Worm (Caenorhabditis elegans) whole organism, L1 larva: ENCODE data around the gene R12B2.13.

Source experiments
- C04F5.9 ChIP-seq: sonication (generic microtip); optimal IDR thresholded peaks from 2 replicates; lab custom pipeline; 2016; ENCODE audit warnings: missing genetic modification characterization, missing compliant biosample characterization
- C16A3.4 ChIP-seq: fragments of 150-350 bp; optimal IDR thresholded peaks from 2 replicates; lab custom pipeline; 2014; ENCODE audit warnings: missing biosample characterization, missing genetic modification characterization
- C34B4.2 ChIP-seq: sonication (generic microtip); optimal IDR thresholded peaks from 2 replicates; lab custom pipeline; 2017; ENCODE audit warnings: mild to moderate bottlenecking, missing genetic modification characterization, missing compliant biosample characterization
- F16B12.6 ChIP-seq: fragments of 150-350 bp; optimal IDR thresholded peaks from 2 replicates; lab custom pipeline; 2014; ENCODE audit warnings: missing biosample characterization, missing genetic modification characterization
- Y116A8C.19 ChIP-seq: sonication (generic microtip); optimal IDR thresholded peaks from 2 replicates; lab custom pipeline; 2016; ENCODE audit warnings: missing compliant biosample characterization, missing genetic modification characterization, borderline replicate concordance
- ama-1 ChIP-seq: fragments of 150-350 bp; optimal IDR thresholded peaks from 2 replicates; lab custom pipeline; 2014
- ceh-63 ChIP-seq: fragments of 200-800 bp; sonication (Bioruptor generic); optimal IDR thresholded peaks from 2 replicates; lab custom pipeline; 2018; ENCODE audit warnings: mild to moderate bottlenecking, missing genetic modification characterization, missing compliant biosample characterization
- ceh-8 ChIP-seq: fragments of 200-800 bp; sonication (Bioruptor generic); optimal IDR thresholded peaks from 2 replicates; lab custom pipeline; 2018; ENCODE audit warnings: mild to moderate bottlenecking, missing genetic modification characterization, moderate library complexity, missing compliant biosample characterization
- ceh-88 ChIP-seq: fragments of 200-800 bp; sonication (Bioruptor generic); IDR thresholded peaks from 2 replicates; pipeline ENCODE4 v1.3.6; 2022; ENCODE audit warnings: missing genetic modification characterization, missing compliant biosample characterization
- ceh-90 ChIP-seq: sonication (generic microtip); optimal IDR thresholded peaks from 2 replicates; lab custom pipeline; 2016; ENCODE audit warnings: missing genetic modification characterization, missing compliant biosample characterization
- dsc-1 ChIP-seq: sonication (generic microtip); optimal IDR thresholded peaks from 2 replicates; lab custom pipeline; 2016; ENCODE audit warnings: mild to moderate bottlenecking, missing genetic modification characterization, missing compliant biosample characterization
- efl-1 ChIP-seq, 4 experiments: fragments of 150-350 bp; optimal IDR thresholded peaks in 3 of 4; peaks in 1 of 4; 1 replicate in 1 of 4; 2 replicates in 3 of 4; lab custom pipeline; 2014; ENCODE audit warnings: missing biosample characterization in 2 of 4, missing genetic modification characterization in 2 of 4, missing genetic modification reagents in 2 of 4
- egl-13 ChIP-seq: sonication (generic microtip); optimal IDR thresholded peaks from 2 replicates; lab custom pipeline; 2016; ENCODE audit warnings: missing genotype, missing genetic modification reagents, missing genetic modification characterization, missing compliant biosample characterization
- elt-2 ChIP-seq: sonication (generic microtip); optimal IDR thresholded peaks from 2 replicates; lab custom pipeline; 2016; ENCODE audit warnings: missing genetic modification characterization, mild to moderate bottlenecking, inconsistent platforms, missing compliant biosample characterization, missing genetic modification reagents
- ets-5 ChIP-seq: fragments of 200-800 bp; sonication (Bioruptor generic); IDR thresholded peaks from 2 replicates; pipeline ENCODE4 v1.3.6; 2022; ENCODE audit warnings: missing genetic modification characterization, missing compliant biosample characterization
- fkh-4 ChIP-seq: sonication (generic microtip); optimal IDR thresholded peaks from 2 replicates; lab custom pipeline; 2016; ENCODE audit warnings: missing compliant biosample characterization, missing genetic modification characterization, borderline replicate concordance
- hpl-2 ChIP-seq: fragments of 150-350 bp; optimal IDR thresholded peaks from 2 replicates; lab custom pipeline; 2014; ENCODE audit warnings: missing biosample characterization, missing genetic modification reagents, missing genetic modification characterization
- jun-1 ChIP-seq: fragments of 150-350 bp; optimal IDR thresholded peaks from 2 replicates; lab custom pipeline; 2014; ENCODE audit warnings: missing biosample characterization, missing genetic modification reagents, missing genetic modification characterization
- lin-14 ChIP-seq: fragments of 200-800 bp; sonication (Bioruptor generic); optimal IDR thresholded peaks from 2 replicates; lab custom pipeline; 2018; ENCODE audit warnings: mild to moderate bottlenecking, missing genetic modification characterization, moderate library complexity, missing compliant biosample characterization
- lin-15B ChIP-seq: fragments of 150-350 bp; sonication (generic microtip); optimal IDR thresholded peaks from 3 replicates; lab custom pipeline; 2014; ENCODE audit warnings: missing biosample characterization, missing genetic modification characterization
- lin-35 ChIP-seq, 2 experiments: fragments of 150-350 bp; optimal IDR thresholded peaks; 2 replicates each; lab custom pipeline; 2014; ENCODE audit warnings: missing biosample characterization in 2 of 2, missing genetic modification characterization in 2 of 2, missing genetic modification reagents in 2 of 2
- lin-39 ChIP-seq: fragments of 150-350 bp; optimal IDR thresholded peaks from 2 replicates; lab custom pipeline; 2014; ENCODE audit warnings: missing biosample characterization, missing genetic modification reagents, missing genetic modification characterization
- mep-1 ChIP-seq: fragments of 150-350 bp; optimal IDR thresholded peaks from 2 replicates; lab custom pipeline; 2014; ENCODE audit warnings: missing biosample characterization, missing genetic modification characterization
- nhr-237 ChIP-seq: fragments of 150-350 bp; optimal IDR thresholded peaks from 2 replicates; lab custom pipeline; 2014; ENCODE audit warnings: missing biosample characterization, missing genetic modification characterization
- nhr-28 ChIP-seq: fragments of 150-350 bp; optimal IDR thresholded peaks from 2 replicates; lab custom pipeline; 2014; ENCODE audit warnings: missing biosample characterization, missing genetic modification characterization
- nhr-76 ChIP-seq: sonication (generic microtip); optimal IDR thresholded peaks from 2 replicates; lab custom pipeline; 2017; ENCODE audit warnings: missing biosample characterization, missing genetic modification characterization
- nhr-85 ChIP-seq: sonication (generic microtip); peaks from one replicate; lab custom pipeline; 2016; ENCODE audit warnings: missing genetic modification characterization, inconsistent platforms, missing compliant biosample characterization
- nhr-90 ChIP-seq: sonication (generic microtip); optimal IDR thresholded peaks from 2 replicates; lab custom pipeline; 2016; ENCODE audit warnings: mild to moderate bottlenecking, missing genetic modification characterization, missing compliant biosample characterization; ENCODE audit not compliant: poor library complexity
- pag-3 ChIP-seq: sonication (generic microtip); optimal IDR thresholded peaks from 2 replicates; lab custom pipeline; 2017; ENCODE audit warnings: missing genetic modification characterization, mild to moderate bottlenecking, missing compliant biosample characterization, antibody characterized with exemption, borderline replicate concordance; ENCODE audit not compliant: insufficient read depth
- pqm-1 ChIP-seq: sonication (generic microtip); optimal IDR thresholded peaks from 3 replicates; lab custom pipeline; 2017; ENCODE audit warnings: missing biosample characterization, missing genetic modification characterization
- rnt-1 ChIP-seq: sonication (generic microtip); optimal IDR thresholded peaks from 2 replicates; lab custom pipeline; 2016; ENCODE audit warnings: mild to moderate bottlenecking, missing genetic modification characterization, moderate library complexity, missing compliant biosample characterization
- snu-23 ChIP-seq: sonication (generic microtip); optimal IDR thresholded peaks from 2 replicates; lab custom pipeline; 2016; ENCODE audit warnings: missing genetic modification characterization, missing compliant biosample characterization
- sup-37 ChIP-seq: fragments of 200-800 bp; sonication (Bioruptor generic); optimal IDR thresholded peaks from 2 replicates; lab custom pipeline; 2018; ENCODE audit warnings: mild to moderate bottlenecking, missing genetic modification characterization, missing compliant biosample characterization
- unc-130 ChIP-seq: fragments of 150-350 bp; optimal IDR thresholded peaks from 2 replicates; lab custom pipeline; 2017; ENCODE audit warnings: missing biosample characterization, missing genetic modification characterization, inconsistent platforms
- unc-30 ChIP-seq: sonication (generic microtip); optimal IDR thresholded peaks from 2 replicates; lab custom pipeline; 2017; ENCODE audit warnings: missing biosample characterization, missing genetic modification characterization
- unc-86 ChIP-seq: sonication (generic microtip); optimal IDR thresholded peaks from 2 replicates; lab custom pipeline; 2016; ENCODE audit warnings: missing genetic modification characterization, missing compliant biosample characterization
- unc-98 ChIP-seq: fragments of 200-800 bp; sonication (Bioruptor generic); IDR thresholded peaks from 2 replicates; pipeline ENCODE4 v1.3.6; 2022; ENCODE audit warnings: missing genetic modification characterization, missing compliant biosample characterization
- vab-15 ChIP-seq: sonication (generic microtip); optimal IDR thresholded peaks from 2 replicates; lab custom pipeline; 2017; ENCODE audit warnings: missing genotype, mild to moderate bottlenecking, missing genetic modification characterization, missing compliant biosample characterization
- zip-4 ChIP-seq: fragments of 200-800 bp; sonication (Bioruptor generic); optimal IDR thresholded peaks from 2 replicates; lab custom pipeline; 2018; ENCODE audit warnings: mild to moderate bottlenecking, missing genetic modification characterization, moderate library complexity, missing compliant biosample characterization
- ztf-11 ChIP-seq, 2 experiments: sonication (generic microtip); optimal IDR thresholded peaks; 2 replicates each; lab custom pipeline; 2016 to 2017; ENCODE audit warnings: missing genetic modification characterization in 2 of 2, missing biosample characterization in 1 of 2, missing compliant biosample characterization in 1 of 2
- ztf-4 ChIP-seq: fragments of 150-350 bp; optimal IDR thresholded peaks from 2 replicates; lab custom pipeline; 2014; ENCODE audit warnings: missing biosample characterization, missing genetic modification characterization

R12B2.13 gene

DNA sequence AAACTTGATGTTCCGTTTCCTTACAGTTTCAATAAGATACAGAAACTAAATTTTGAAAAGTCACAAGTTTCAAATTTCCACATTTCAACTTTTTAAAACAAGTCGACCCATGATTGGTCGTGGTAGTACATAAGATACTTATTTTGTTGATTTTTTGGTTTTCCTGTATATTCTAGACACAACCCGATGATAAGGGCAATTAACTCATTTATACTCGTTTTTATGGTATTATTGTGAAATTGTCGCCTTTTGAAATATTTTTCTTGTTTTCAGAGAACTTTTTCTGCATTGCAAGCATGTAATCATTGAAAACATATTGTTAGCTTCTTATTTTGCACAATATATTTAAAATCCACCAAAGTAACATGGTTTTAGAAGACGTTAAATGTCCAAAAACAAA, 21.3 kb downstream of the R12B2.13 start:
- TF ChIP-seq ets-5 (GFP tag; lab: Robert Waterston, UW): no peak
- TF ChIP-seq ceh-88: no peak
- TF ChIP-seq sup-37 (GFP tag; lab: Kevin White, UChicago): no peak
- no peak for TF ChIP-seq jun-1 (tag; lab: Kevin White, UChicago)
- no peak for TF ChIP-seq ceh-8 (GFP tag; lab: Kevin White, UChicago)
- TF ChIP-seq nhr-90: no peak
- TF ChIP-seq F16B12.6 (tag; lab: Kevin White, UChicago): no peak
- TF ChIP-seq egl-13 (tag; lab: Kevin White, UChicago): no peak
- no peak for TF ChIP-seq C16A3.4 (tag; lab: Kevin White, UChicago)
- no peak for TF ChIP-seq nhr-28 (tag; lab: Kevin White, UChicago)
- TF ChIP-seq pqm-1: no peak
- no peak for TF ChIP-seq zip-4 (GFP tag; lab: Kevin White, UChicago)
- no peak for TF ChIP-seq Y116A8C.19
- TF ChIP-seq lin-35 (GFP tag; optimal IDR thresholded peaks at IDR 0.05; lab: Kevin White, UChicago): no peak

- TF ChIP-seq snu-23 (GFP tag; lab: Kevin White, UChicago) (no peak), rnt-1 (tag; lab: Kevin White, UChicago) (no peak), nhr-76 (tag; lab: Kevin White, UChicago) (no peak), lin-39 (tag; lab: Kevin White, UChicago) (no peak), ets-5 (GFP tag; lab: Robert Waterston, UW) (no peak), lin-14 (peak; percentile 14), pag-3 (tag; lab: Kevin White, UChicago) (no peak), vab-15 (tag; lab: Kevin White, UChicago) (no peak), nhr-237 (tag; lab: Kevin White, UChicago) (no peak), unc-130 (tag; lab: Kevin White, UChicago) (no peak), dsc-1 (tag; lab: Kevin White, UChicago) (no peak), ceh-63 (GFP tag; lab: Kevin White, UChicago) (no peak), nhr-85 (tag; lab: Kevin White, UChicago) (peak; percentile 14)
Measured at ce11 chrIII:5810012-5810411, 23.3 kb downstream of the R12B2.13 start.

- TF ChIP-seq dsc-1 (tag; lab: Kevin White, UChicago) (no peak), ceh-88 (no peak), C04F5.9 (no peak), ztf-4 (tag; lab: Kevin White, UChicago) (no peak), sup-37 (GFP tag; lab: Kevin White, UChicago) (no peak), lin-15B (tag; lab: Kevin White, UChicago) (no peak), nhr-28 (tag; lab: Kevin White, UChicago) (no peak), ama-1 (lab: Kevin White, UChicago) (no peak), zip-4 (GFP tag; lab: Kevin White, UChicago) (no peak), C16A3.4 (tag; lab: Kevin White, UChicago) (no peak), elt-2 (no peak), hpl-2 (GFP tag; lab: Kevin White, UChicago) (no peak), mep-1 (no peak), unc-30 (tag; lab: Kevin White, UChicago) (no peak), fkh-4 (tag; lab: Kevin White, UChicago) (no peak)
Measured at ce11 chrIII:5806720-5807119, 26.6 kb downstream of the R12B2.13 start, which contains the start of gene R12B2.2. R12B2.2 (plus strand) TSS chrIII:5807020.

DNA sequence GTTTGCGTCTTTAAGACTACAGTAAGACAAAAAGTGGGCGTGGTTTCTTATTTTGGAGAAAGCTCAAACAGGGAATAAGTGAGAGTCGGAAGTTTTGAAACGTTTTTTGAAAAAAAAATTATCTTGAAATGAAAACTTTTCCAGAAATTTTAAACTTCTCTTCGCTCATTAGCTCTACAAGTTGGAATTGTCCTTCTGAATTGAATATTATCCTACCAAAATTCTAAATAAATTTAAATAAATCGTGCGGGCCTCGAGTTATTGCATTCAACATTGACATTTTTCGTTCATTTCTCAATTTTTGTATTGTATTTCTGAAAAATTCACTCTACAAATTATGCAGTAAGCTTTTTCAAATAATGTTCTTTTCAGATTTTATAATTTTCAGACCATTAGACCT, 28.0 kb downstream of the R12B2.13 start, which contains the start of gene R12B2.3:
Gene R12B2.3 (plus strand): TSS at position 301 of the 400 bp plus-strand sequence.
- TF ChIP-seq unc-98 (GFP tag; lab: Robert Waterston, UW) (no peak), ztf-11 (tag; optimal IDR thresholded peaks at IDR 0.05; lab: Kevin White, UChicago) (no peak), C34B4.2 (tag; lab: Kevin White, UChicago) (no peak), ceh-90 (no peak), unc-86 (tag; lab: Kevin White, UChicago) (no peak), efl-1 (optimal IDR thresholded peaks at IDR 0.05; lab: Kevin White, UChicago) (no peak), efl-1 (GFP tag; optimal IDR thresholded peaks at IDR 0.05 in 1 of 2; lab: Kevin White, UChicago) (no peak), jun-1 (tag; lab: Kevin White, UChicago) (no peak), C16A3.4 (tag; lab: Kevin White, UChicago) (no peak)
